Fruit fly (Drosophila melanogaster): ENCODE data around the gene CG11151.

Gene CG11151

dm6 chrX:13739411-13739888, at the start of gene CG11151:
Gene CG11151 (plus strand): TSS chrX:13739744.
- no peak for TF ChIP-seq CG8478 (optimal IDR thresholded peaks at IDR 0.05)
- TF ChIP-seq CTCF (optimal IDR thresholded peaks at IDR 0.05): peak in 1 of 2 experiments; percentile 20

- no peak for TF ChIP-seq CG8478 (optimal IDR thresholded peaks at IDR 0.05)
- no peak for TF ChIP-seq CTCF (optimal IDR thresholded peaks at IDR 0.05)
Observed at dm6 chrX:13691992-13692391, 47.6 kb upstream of the CG11151 start, which contains the start of gene Nna1. Gene Nna1 (plus strand): TSS chrX:13692292.

DNA sequence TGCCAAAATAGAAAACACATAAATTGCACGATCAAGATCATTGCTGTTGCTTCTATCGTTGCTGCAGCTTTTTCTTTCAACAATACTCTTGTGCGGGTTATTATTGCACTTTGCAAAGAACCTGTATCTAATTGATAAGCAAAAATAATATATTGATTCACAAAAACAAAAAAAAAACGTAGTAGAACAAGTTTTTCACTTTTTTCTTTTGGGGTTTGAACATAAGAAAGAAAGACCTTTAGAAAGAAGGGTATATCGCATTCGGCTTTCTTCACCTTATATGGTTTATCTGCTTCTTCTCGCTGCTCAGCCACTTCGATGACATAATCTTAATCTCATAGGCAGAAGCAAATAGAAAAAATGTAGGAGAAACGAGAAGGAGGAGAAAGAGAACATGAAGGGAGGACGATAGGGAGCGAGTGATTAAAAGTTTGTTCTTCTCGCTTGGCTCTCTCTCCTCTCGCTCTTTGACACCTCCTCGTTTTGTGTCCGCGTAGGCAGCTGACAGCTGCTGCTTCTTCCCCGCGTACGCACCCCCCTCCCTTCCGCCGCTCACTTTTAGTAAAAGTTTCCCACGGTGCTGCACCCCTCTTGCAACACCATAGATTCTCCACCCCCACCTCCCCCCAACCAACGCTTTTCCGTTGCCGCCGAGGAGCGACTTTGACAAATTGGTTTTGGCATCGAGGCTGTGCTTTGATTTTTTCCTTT, 40.7 kb upstream of the CG11151 start:
- TF ChIP-seq CG8478 (optimal IDR thresholded peaks at IDR 0.05) (no peak), CTCF (optimal IDR thresholded peaks at IDR 0.05) (no peak)

DNA sequence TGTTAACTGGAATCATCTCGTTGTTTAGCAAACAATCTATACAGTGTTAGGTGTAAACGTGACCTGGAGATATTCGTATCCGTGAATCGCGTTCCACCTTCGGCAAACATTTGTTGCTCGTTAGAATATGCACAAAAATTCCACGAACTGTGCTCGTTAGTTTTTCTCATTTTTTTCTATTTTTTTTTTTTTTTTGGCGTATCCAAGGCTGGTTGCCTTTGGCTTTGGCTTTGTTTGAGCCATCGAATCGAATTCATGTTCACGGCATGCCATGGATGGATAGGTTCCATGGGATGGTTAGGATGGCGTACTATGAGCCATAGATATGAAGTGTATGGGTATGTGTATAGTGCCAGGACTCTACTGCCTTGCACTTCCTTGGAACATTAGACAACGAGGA, 39.9 kb upstream of the CG11151 start:
- TF ChIP-seq CTCF (optimal IDR thresholded peaks at IDR 0.05) (no peak), CG8478 (optimal IDR thresholded peaks at IDR 0.05) (no peak)

- no peak for TF ChIP-seq CG8478 (optimal IDR thresholded peaks at IDR 0.05)
- no peak for TF ChIP-seq CTCF (optimal IDR thresholded peaks at IDR 0.05)
Observed at dm6 chrX:13717982-13718402, 21.6 kb upstream of the CG11151 start, which contains the start of gene Nadsyn. Gene Nadsyn (minus strand): TSS chrX:13718285.

- TF ChIP-seq CTCF (optimal IDR thresholded peaks at IDR 0.05) (no peak), CG8478 (optimal IDR thresholded peaks at IDR 0.05) (no peak)
Observed at dm6 chrX:13721934-13722333, 17.6 kb upstream of the CG11151 start, which contains the start of the genes Mrgn1 and mus101. Gene Mrgn1 (minus strand): TSS chrX:13721977. Gene mus101 (plus strand): TSS chrX:13722246.

DNA sequence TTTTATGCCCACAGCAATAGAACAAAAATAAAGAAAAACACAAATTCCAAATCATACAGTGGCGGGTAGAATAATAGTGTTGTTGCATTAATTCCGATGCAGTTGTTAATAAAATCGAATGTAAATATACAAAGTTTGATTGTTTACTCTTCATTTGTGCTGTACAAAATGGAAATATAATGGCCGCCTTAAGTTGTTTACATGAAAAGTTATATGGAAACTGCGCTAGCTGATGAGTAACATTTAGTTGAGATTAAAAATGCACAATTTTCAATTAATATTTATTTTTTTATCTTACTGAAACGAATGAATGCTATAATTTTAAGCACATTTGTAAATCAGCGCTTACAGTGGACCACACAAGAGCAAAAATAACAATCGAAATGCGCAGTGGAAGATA, 4.7 kb upstream of the CG11151 start:
- TF ChIP-seq CG8478 (optimal IDR thresholded peaks at IDR 0.05): no peak
- no peak for TF ChIP-seq CTCF (optimal IDR thresholded peaks at IDR 0.05)

DNA sequence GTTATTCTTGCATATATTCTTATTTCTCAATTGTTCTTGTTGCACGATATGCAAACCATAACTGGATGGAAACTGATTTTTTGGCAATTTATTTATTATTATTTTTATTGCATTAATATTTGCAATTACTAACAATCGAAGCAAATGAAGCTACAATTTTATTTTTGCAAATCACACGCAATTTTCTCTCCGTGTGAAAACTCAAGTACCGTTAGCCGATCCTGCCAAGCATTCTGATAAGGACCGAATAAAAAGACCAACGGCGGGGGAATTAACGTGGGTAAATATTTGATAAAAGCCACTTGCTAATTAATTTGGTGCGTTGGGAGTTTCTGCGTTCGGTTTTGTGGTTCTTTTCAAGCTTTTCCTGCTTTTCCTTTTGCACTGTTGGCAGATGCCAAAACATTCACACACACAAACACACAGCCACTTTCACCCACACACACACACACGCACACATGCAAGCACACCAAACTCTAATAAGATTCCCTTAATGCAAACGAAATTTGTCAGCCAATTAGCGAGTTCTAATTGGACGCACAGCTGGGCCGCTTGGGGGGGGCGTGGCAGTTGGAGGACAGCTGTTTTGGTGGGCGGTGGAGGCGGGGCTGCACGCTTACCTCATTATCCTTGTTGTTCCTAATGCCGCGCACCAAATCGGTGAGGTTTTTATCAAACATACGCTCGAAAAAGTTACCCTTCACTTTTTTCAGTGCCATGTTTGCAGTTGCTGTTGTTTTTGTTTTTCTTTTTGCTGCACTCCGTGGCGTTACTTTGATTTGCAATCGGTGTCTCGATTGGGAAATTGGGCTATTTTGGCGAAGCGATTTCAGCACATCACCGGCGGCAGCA, 4.0 kb upstream of the CG11151 start:
- no peak for TF ChIP-seq CTCF (optimal IDR thresholded peaks at IDR 0.05)
- TF ChIP-seq CG8478 (optimal IDR thresholded peaks at IDR 0.05): no peak

DNA sequence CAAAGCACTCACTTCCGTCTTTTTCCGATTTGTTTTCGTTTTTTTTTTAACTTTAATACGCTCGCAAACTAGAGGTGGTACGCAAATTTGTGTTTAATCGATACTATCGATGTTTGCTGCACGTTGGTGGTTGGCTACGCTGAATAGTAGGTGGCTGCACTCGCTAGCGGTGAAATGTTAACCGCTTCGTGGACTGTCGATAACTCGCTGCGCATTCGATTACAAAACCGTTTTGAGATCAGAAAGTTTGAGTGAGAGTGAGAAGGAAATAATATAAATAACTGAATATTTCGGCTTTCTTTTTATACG, 3.4 kb upstream of the CG11151 start, which contains the start of gene g:
Gene g (minus strand): TSS at position 105 of the 309 bp plus-strand sequence.
- TF ChIP-seq CTCF (optimal IDR thresholded peaks at IDR 0.05): peak in 1 of 2 experiments; percentile 51
- TF ChIP-seq CG8478 (optimal IDR thresholded peaks at IDR 0.05): no peak

- TF ChIP-seq CG8478 (optimal IDR thresholded peaks at IDR 0.05): no peak
- TF ChIP-seq CTCF (optimal IDR thresholded peaks at IDR 0.05): no peak
Observed at dm6 chrX:13737939-13738338, 1.6 kb upstream of the CG11151 start, which contains the start of gene CG11134. Gene CG11134 (plus strand): TSS chrX:13737942.

DNA sequence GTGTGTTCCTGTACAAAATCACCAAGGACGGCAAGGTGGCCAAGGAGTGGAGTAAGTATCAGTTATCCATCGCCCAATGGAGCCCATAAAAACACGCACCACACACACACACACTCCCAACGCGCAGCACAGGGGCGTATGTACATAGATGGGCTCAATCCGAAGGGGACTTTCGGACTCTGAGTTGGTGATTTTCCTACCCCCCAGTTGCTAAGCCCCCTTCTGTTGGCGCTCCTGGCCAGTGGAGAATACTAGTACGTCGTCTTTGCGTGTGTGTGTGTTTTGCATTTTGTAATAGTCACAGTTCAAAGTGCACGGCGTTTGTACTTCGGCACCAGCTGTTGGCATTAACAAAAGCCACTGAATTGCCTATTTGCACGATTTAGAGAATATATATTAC, 518 bp downstream of the CG11151 start:
- TF ChIP-seq CTCF (optimal IDR thresholded peaks at IDR 0.05): no peak
- TF ChIP-seq CG8478 (optimal IDR thresholded peaks at IDR 0.05): no peak

- TF ChIP-seq CTCF (optimal IDR thresholded peaks at IDR 0.05) (no peak), CG8478 (optimal IDR thresholded peaks at IDR 0.05) (no peak)
Observed at dm6 chrX:13740992-13741391, 1.4 kb downstream of the CG11151 start.

dm6 chrX:13744599-13745052, 5.1 kb downstream of the CG11151 start, which contains the start of gene Grip91:
Gene Grip91 (minus strand): TSS chrX:13744683.
- TF ChIP-seq CTCF (optimal IDR thresholded peaks at IDR 0.05): peak; percentile 2 to 31
- TF ChIP-seq CG8478 (optimal IDR thresholded peaks at IDR 0.05): no peak

DNA sequence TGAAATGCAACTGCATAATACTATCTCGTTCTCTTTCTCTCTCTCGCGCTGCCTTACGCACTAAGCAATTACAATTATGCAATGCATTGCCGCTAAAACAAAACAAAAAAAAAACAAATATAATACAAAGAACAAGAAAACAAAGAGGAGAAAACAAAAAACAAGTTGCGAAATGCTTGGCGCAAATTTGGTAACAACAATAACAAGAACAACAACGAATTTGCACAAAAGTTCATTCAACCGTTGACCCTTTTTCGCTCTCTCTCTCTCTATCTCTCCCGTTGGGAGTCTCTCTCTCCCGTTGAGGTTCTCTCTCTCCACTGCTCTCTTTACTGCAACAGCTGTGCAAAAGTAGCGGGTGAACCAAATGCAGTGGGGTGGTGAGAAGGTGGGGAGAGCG, 7.5 kb downstream of the CG11151 start:
- TF ChIP-seq CG8478 (optimal IDR thresholded peaks at IDR 0.05): no peak
- TF ChIP-seq CTCF (optimal IDR thresholded peaks at IDR 0.05): no peak

Data from S2 (cell line).